Fruit fly (Drosophila melanogaster): Measurements from ENCODE around the gene CarT.

Gene CarT

DNA sequence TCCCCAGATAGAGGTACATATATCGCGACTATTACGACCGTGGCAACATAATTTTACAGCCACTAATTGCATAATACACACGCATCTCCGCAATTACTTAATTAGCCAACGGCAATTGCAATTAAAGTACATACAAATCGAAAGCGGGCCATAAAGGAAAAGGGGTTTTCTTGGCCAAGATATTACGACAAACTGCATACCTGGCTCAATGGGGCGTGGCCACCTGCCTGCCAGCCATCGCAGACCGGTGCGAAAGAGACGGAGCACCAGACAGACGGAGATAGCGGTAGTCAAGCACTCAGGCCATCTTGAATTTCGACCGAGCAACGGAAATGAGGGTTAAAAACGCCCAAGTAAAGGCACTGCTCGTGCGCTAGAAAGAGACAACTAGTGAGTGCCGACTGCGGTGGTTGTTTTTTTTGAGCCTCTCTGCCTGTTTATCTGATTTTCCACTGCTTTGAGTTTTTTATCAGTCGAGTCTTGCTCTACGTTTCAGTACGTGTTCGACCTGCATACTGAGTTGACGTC lies 40.2 kb upstream of the CarT start, which contains the start of gene cad (continued):
- TF ChIP-seq ash1 (GFP tag; optimal IDR thresholded peaks at IDR 0.05) (peak; percentile 53), Nf-YC (tag; optimal IDR thresholded peaks at IDR 0.05) (peak; percentile 98), tup (GFP tag; optimal IDR thresholded peaks at IDR 0.05) (no peak), vvl (GFP tag; IDR thresholded peaks at IDR 0.05) (peak; percentile 75), Nf-YA (GFP tag; IDR thresholded peaks at IDR 0.05) (peak; percentile 60), z (GFP tag; IDR thresholded peaks at IDR 0.05) (peak; percentile 94), CG10462 (GFP tag; optimal IDR thresholded peaks at IDR 0.05) (no peak), CG10267 (tag; optimal IDR thresholded peaks at IDR 0.05) (peak; percentile 6), Scr (GFP tag; IDR thresholded peaks at IDR 0.05; ENCODE audit: partially characterized antibody) (peak; percentile 41; the same call in 1 of the 2 replicates), HLH4C (GFP tag; IDR thresholded peaks at IDR 0.05; ENCODE audit: partially characterized antibody) (0 out of 3 replicates have a peak, but pooled peaks have one; percentile 32), ci (GFP tag; IDR thresholded peaks at IDR 0.05) (peak; percentile 89), HLH3B (GFP tag; IDR thresholded peaks at IDR 0.05) (no peak), pzg (GFP tag; optimal IDR thresholded peaks at IDR 0.05) (no peak), CHES-1-like (GFP tag; optimal IDR thresholded peaks at IDR 0.05) (peak; percentile 7), Bgb (GFP tag; IDR thresholded peaks at IDR 0.05; ENCODE audit: partially characterized antibody) (peak; percentile 59; the same call in 1 of the 2 replicates), Atf3 (GFP tag; optimal IDR thresholded peaks at IDR 0.05) (no peak), Side (GFP tag; optimal IDR thresholded peaks at IDR 0.05) (peak; percentile 1), CG2199 (GFP tag; IDR thresholded peaks at IDR 0.05) (peak; percentile 76; the same call in 2 of the 3 replicates), NfI (GFP tag; optimal IDR thresholded peaks at IDR 0.05) (peak; percentile 22), eve (GFP tag; optimal IDR thresholded peaks at IDR 0.05) (no peak), chn (GFP tag; optimal IDR thresholded peaks at IDR 0.05) (no peak), pros (GFP tag; optimal IDR thresholded peaks at IDR 0.05) (peak; percentile 25), MTF-1 (GFP tag; optimal IDR thresholded peaks at IDR 0.05; ENCODE audit: borderline replicate concordance) (peak; percentile 44), zfh1 (GFP tag; IDR thresholded peaks at IDR 0.05) (0 out of 3 replicates have a peak, but pooled peaks have one; percentile 24), sob (GFP tag; IDR thresholded peaks at IDR 0.05) (peak; percentile 57; the same call in 1 of the 2 replicates), gem (tag; optimal IDR thresholded peaks at IDR 0.05) (no peak), CG17912 (GFP tag; optimal IDR thresholded peaks at IDR 0.05) (peak; percentile 44), CG34376 (GFP tag; optimal IDR thresholded peaks at IDR 0.05) (peak; percentile 37), Trl (optimal IDR thresholded peaks at IDR 0.05) (no peak), Trl (GFP tag; optimal IDR thresholded peaks at IDR 0.05) (no peak), bsh (GFP tag; optimal IDR thresholded peaks at IDR 0.05) (peak in 1 of 2 experiments; percentile 18), CG42726 (GFP tag; IDR thresholded peaks at IDR 0.05; ENCODE audit: partially characterized antibody) (peak; percentile 68), Stat92E (GFP tag; optimal IDR thresholded peaks at IDR 0.05) (no peak), CG3281 (GFP tag; optimal IDR thresholded peaks at IDR 0.05) (peak; percentile 35), pfk (GFP tag; optimal IDR thresholded peaks at IDR 0.05) (peak; percentile 18), ab (GFP tag; optimal IDR thresholded peaks at IDR 0.05) (no peak), CG2202 (tag; optimal IDR thresholded peaks at IDR 0.05) (peak; percentile 6), bcd (GFP tag; optimal IDR thresholded peaks at IDR 0.05) (peak; percentile 27), B-H2 (GFP tag; optimal IDR thresholded peaks at IDR 0.05) (peak; percentile 7), croc (GFP tag; conservative IDR thresholded peaks at IDR 0.05) (no peak), Hr39 (optimal IDR thresholded peaks at IDR 0.05) (no peak), CG8359 (GFP tag; optimal IDR thresholded peaks at IDR 0.05; ENCODE audit: borderline replicate concordance) (no peak), Asciz (GFP tag; optimal IDR thresholded peaks at IDR 0.05) (no peak), CG10979 (tag; optimal IDR thresholded peaks at IDR 0.05) (peak; percentile 29), cg (GFP tag; optimal IDR thresholded peaks at IDR 0.05) (peak; percentile 15), CG10543 (GFP tag; optimal IDR thresholded peaks at IDR 0.05) (peak; percentile 57), CG14860 (GFP tag; IDR thresholded peaks at IDR 0.05; ENCODE audit: partially characterized antibody) (no peak), CG17359 (tag; optimal IDR thresholded peaks at IDR 0.05) (peak; percentile 15), CG3995 (GFP tag; optimal IDR thresholded peaks at IDR 0.05) (no peak)
